Fruit fly (Drosophila melanogaster): Measurements from ENCODE around the gene Ptpmeg2.

Gene Ptpmeg2

dm6 chrX:9590592-9590991 lies 68.4 kb downstream of the Ptpmeg2 start:
- TF ChIP-seq CG15710 (tag; optimal IDR thresholded peaks at IDR 0.05) (no peak), CG34367 (tag; optimal IDR thresholded peaks at IDR 0.05) (no peak), Ets98B (GFP tag; IDR thresholded peaks at IDR 0.05) (no peak), CG4496 (GFP tag; IDR thresholded peaks at IDR 0.05) (no peak), CG12605 (GFP tag; IDR thresholded peaks at IDR 0.05) (no peak), CG8301 (tag; optimal IDR thresholded peaks at IDR 0.05) (no peak), rn (GFP tag; IDR thresholded peaks at IDR 0.05) (no peak), D1 (tag; optimal IDR thresholded peaks at IDR 0.05) (no peak)

dm6 chrX:9589928-9590327 lies 69.0 kb downstream of the Ptpmeg2 start:
- TF ChIP-seq fd96Ca (GFP tag; IDR thresholded peaks at IDR 0.05) (no peak), CG15710 (tag; optimal IDR thresholded peaks at IDR 0.05) (peak; percentile 32), CG4496 (GFP tag; IDR thresholded peaks at IDR 0.05) (no peak; the same call in 2 of the 3 replicates), CG12605 (GFP tag; IDR thresholded peaks at IDR 0.05) (no peak), rn (GFP tag; IDR thresholded peaks at IDR 0.05) (no peak), Pif1A (GFP tag; optimal IDR thresholded peaks at IDR 0.05) (peak; percentile 53), CG13204 (GFP tag; optimal IDR thresholded peaks at IDR 0.05) (no peak), CG8301 (tag; optimal IDR thresholded peaks at IDR 0.05) (peak; percentile 42), Pif1B (GFP tag; optimal IDR thresholded peaks at IDR 0.05) (peak; percentile 31), CG14655 (GFP tag; optimal IDR thresholded peaks at IDR 0.05) (peak; percentile 35), CG17806 (tag; optimal IDR thresholded peaks at IDR 0.05) (no peak), Ets98B (GFP tag; IDR thresholded peaks at IDR 0.05) (peak; percentile 49; the same call in 1 of the 2 replicates), CG32121 (GFP tag; IDR thresholded peaks at IDR 0.05) (peak; percentile 42; the same call in 1 of the 2 replicates), CG9948 (tag; optimal IDR thresholded peaks at IDR 0.05) (peak; percentile 15), CG8159 (tag; optimal IDR thresholded peaks at IDR 0.05) (peak; percentile 37), D1 (tag; optimal IDR thresholded peaks at IDR 0.05) (no peak), Snoo (tag; optimal IDR thresholded peaks at IDR 0.05) (peak; percentile 37), gl (tag; optimal IDR thresholded peaks at IDR 0.05) (no peak), EcR (GFP tag; optimal IDR thresholded peaks at IDR 0.05) (no peak)

- no peak for TF ChIP-seq CG13204 (GFP tag; optimal IDR thresholded peaks at IDR 0.05)
- TF ChIP-seq CG34367 (tag; optimal IDR thresholded peaks at IDR 0.05), result no peak
- TF ChIP-seq CG9948 (tag; optimal IDR thresholded peaks at IDR 0.05), result no peak
- no peak for TF ChIP-seq CG15710 (tag; optimal IDR thresholded peaks at IDR 0.05)
- no peak for TF ChIP-seq CG8301 (tag; optimal IDR thresholded peaks at IDR 0.05)
- TF ChIP-seq D1 (tag; optimal IDR thresholded peaks at IDR 0.05), result no peak
- TF ChIP-seq rn (GFP tag; IDR thresholded peaks at IDR 0.05), result no peak
- no peak for TF ChIP-seq Ets98B (GFP tag; IDR thresholded peaks at IDR 0.05)
- TF ChIP-seq CG14655 (GFP tag; optimal IDR thresholded peaks at IDR 0.05), result no peak
- no peak for TF ChIP-seq Snoo (tag; optimal IDR thresholded peaks at IDR 0.05)
- no peak for TF ChIP-seq CG12605 (GFP tag; IDR thresholded peaks at IDR 0.05)
- no peak for TF ChIP-seq fd96Ca (GFP tag; IDR thresholded peaks at IDR 0.05)
- no peak for TF ChIP-seq Pif1B (GFP tag; optimal IDR thresholded peaks at IDR 0.05)
- no peak for TF ChIP-seq gl (tag; optimal IDR thresholded peaks at IDR 0.05)
- no peak for TF ChIP-seq Pif1A (GFP tag; optimal IDR thresholded peaks at IDR 0.05)
Observed at dm6 chrX:9587881-9588280, 71.1 kb downstream of the Ptpmeg2 start.

dm6 chrX:9586627-9587026 lies 72.3 kb downstream of the Ptpmeg2 start:
- no peak for TF ChIP-seq CG15710 (tag; optimal IDR thresholded peaks at IDR 0.05)
- no peak for TF ChIP-seq CG4496 (GFP tag; IDR thresholded peaks at IDR 0.05)
- no peak for TF ChIP-seq CG8159 (tag; optimal IDR thresholded peaks at IDR 0.05)
- TF ChIP-seq Ets98B (GFP tag; IDR thresholded peaks at IDR 0.05), result no peak
- TF ChIP-seq CG10348 (GFP tag; IDR thresholded peaks at IDR 0.05), result no peak
- no peak for TF ChIP-seq rn (GFP tag; IDR thresholded peaks at IDR 0.05)
- no peak for TF ChIP-seq fd96Ca (GFP tag; IDR thresholded peaks at IDR 0.05)
- no peak for TF ChIP-seq CG13204 (GFP tag; optimal IDR thresholded peaks at IDR 0.05)
- TF ChIP-seq CG12605 (GFP tag; IDR thresholded peaks at IDR 0.05), result no peak
- TF ChIP-seq CG9948 (tag; optimal IDR thresholded peaks at IDR 0.05), result no peak
- TF ChIP-seq gl (tag; optimal IDR thresholded peaks at IDR 0.05), result no peak
- TF ChIP-seq Pif1A (GFP tag; optimal IDR thresholded peaks at IDR 0.05), result no peak
- no peak for TF ChIP-seq CG34367 (tag; optimal IDR thresholded peaks at IDR 0.05)
- TF ChIP-seq Snoo (tag; optimal IDR thresholded peaks at IDR 0.05), result no peak
- no peak for TF ChIP-seq Pif1B (GFP tag; optimal IDR thresholded peaks at IDR 0.05)
- TF ChIP-seq CG32121 (GFP tag; IDR thresholded peaks at IDR 0.05), result no peak

dm6 chrX:9586038-9586437 lies 72.9 kb downstream of the Ptpmeg2 start:
- TF ChIP-seq CG13204 (GFP tag; optimal IDR thresholded peaks at IDR 0.05) (no peak), CG14655 (GFP tag; optimal IDR thresholded peaks at IDR 0.05) (peak; percentile 32), CG8301 (tag; optimal IDR thresholded peaks at IDR 0.05) (peak; percentile 36), rn (GFP tag; IDR thresholded peaks at IDR 0.05) (no peak), D1 (tag; optimal IDR thresholded peaks at IDR 0.05) (no peak), CG32121 (GFP tag; IDR thresholded peaks at IDR 0.05) (peak; percentile 92), Pif1A (GFP tag; optimal IDR thresholded peaks at IDR 0.05) (no peak), gl (tag; optimal IDR thresholded peaks at IDR 0.05) (no peak), CG15710 (tag; optimal IDR thresholded peaks at IDR 0.05) (no peak), CG8159 (tag; optimal IDR thresholded peaks at IDR 0.05) (no peak), EcR (GFP tag; optimal IDR thresholded peaks at IDR 0.05) (no peak), CG4496 (GFP tag; IDR thresholded peaks at IDR 0.05) (peak; percentile 78), fd96Ca (GFP tag; IDR thresholded peaks at IDR 0.05) (peak; percentile 80), Pif1B (GFP tag; optimal IDR thresholded peaks at IDR 0.05) (peak; percentile 12), Snoo (tag; optimal IDR thresholded peaks at IDR 0.05) (no peak), CG34367 (tag; optimal IDR thresholded peaks at IDR 0.05) (no peak), CG17806 (tag; optimal IDR thresholded peaks at IDR 0.05) (no peak), CG12605 (GFP tag; IDR thresholded peaks at IDR 0.05) (peak; percentile 75), CG9948 (tag; optimal IDR thresholded peaks at IDR 0.05) (no peak), Ets98B (GFP tag; IDR thresholded peaks at IDR 0.05) (peak; percentile 89), CG10348 (GFP tag; IDR thresholded peaks at IDR 0.05) (no peak)

All from whole organism, pupa.